Worm (Caenorhabditis elegans): ENCODE data around the gene dot-1.4.

DNA sequence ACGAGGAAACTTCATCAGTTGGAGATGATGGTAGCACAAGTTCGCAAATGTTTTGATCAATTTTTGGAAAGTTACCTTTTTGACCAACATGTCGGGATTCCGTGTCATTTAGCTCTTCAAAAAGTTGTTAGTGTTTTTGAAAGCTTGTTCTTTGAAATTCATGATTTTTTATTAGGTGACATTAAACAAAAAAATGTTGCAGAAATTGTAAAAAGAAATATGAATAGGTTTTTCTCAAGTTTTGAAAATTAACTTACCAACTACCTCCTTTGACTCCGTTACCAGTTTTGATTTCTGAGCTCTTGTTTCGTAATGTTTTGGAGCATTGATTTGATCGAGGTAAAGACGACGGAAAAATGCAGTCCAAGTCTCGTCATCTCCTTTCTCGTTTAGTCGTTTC lies 20.7 kb upstream of the dot-1.4 start:
- TF ChIP-seq egl-27 (tag; optimal IDR thresholded peaks at IDR 0.05) = no peak
- TF ChIP-seq F37D6.2 (tag; optimal IDR thresholded peaks at IDR 0.05) = no peak
- TF ChIP-seq nhr-76 (tag; optimal IDR thresholded peaks at IDR 0.05) = no peak
- TF ChIP-seq nhr-28 (tag; optimal IDR thresholded peaks at IDR 0.05) = no peak
- no peak for TF ChIP-seq Y105C5A.15 (GFP tag; IDR thresholded peaks at IDR 0.05)
- no peak for TF ChIP-seq ceh-28 (tag; optimal IDR thresholded peaks at IDR 0.05)
- no peak for TF ChIP-seq F10B5.3 (tag; optimal IDR thresholded peaks at IDR 0.05)
- TF ChIP-seq ctbp-1 (GFP tag; IDR thresholded peaks at IDR 0.05) = no peak
- no peak for TF ChIP-seq lin-13 (GFP tag; optimal IDR thresholded peaks at IDR 0.05)
- no peak for TF ChIP-seq ceh-82 (tag; optimal IDR thresholded peaks at IDR 0.05)
- TF ChIP-seq ZK546.5 (tag; optimal IDR thresholded peaks at IDR 0.05) = no peak
- TF ChIP-seq lin-15B (tag; optimal IDR thresholded peaks at IDR 0.05) = no peak
